Fruit fly (Drosophila melanogaster) whole organism, prepupa: ENCODE measurements around the gene CG3224.

Experiments used
- Blimp-1 ChIP-seq: fragments of 200-800 bp; sonication (Bioruptor generic); optimal IDR thresholded peaks from 3 replicates; lab custom pipeline; 2017; ENCODE audit warnings: missing biosample characterization, missing genetic modification characterization, mild to moderate bottlenecking, moderate library complexity, missing genetic modification reagents
- CG10631 ChIP-seq: fragments of 200-800 bp; sonication (Bioruptor generic); optimal IDR thresholded peaks from 2 replicates; lab custom pipeline; 2016; ENCODE audit warnings: missing biosample characterization, missing genetic modification characterization
- CG10669 ChIP-seq: fragments of 200-800 bp; sonication (Bioruptor generic); optimal IDR thresholded peaks from 3 replicates; lab custom pipeline; 2018; ENCODE audit warnings: missing biosample characterization, mild to moderate bottlenecking, missing genetic modification characterization, moderate library complexity
- CG11294 ChIP-seq: fragments of 200-800 bp; sonication (Bioruptor generic); IDR thresholded peaks from 2 replicates; pipeline ENCODE4 v1.3.6; 2022; ENCODE audit warnings: missing biosample characterization, missing genetic modification characterization
- CG11762 ChIP-seq: fragments of 200-800 bp; sonication (Bioruptor generic); optimal IDR thresholded peaks from 3 replicates; lab custom pipeline; 2016; ENCODE audit warnings: missing biosample characterization, missing genetic modification characterization; ENCODE audit not compliant: insufficient read depth
- CG11902 ChIP-seq: fragments of 200-800 bp; sonication (Bioruptor generic); optimal IDR thresholded peaks from 3 replicates; lab custom pipeline; 2016; ENCODE audit warnings: missing biosample characterization, missing genetic modification characterization
- CG15336 ChIP-seq: fragments of 200-800 bp; sonication (Bioruptor generic); IDR thresholded peaks from 2 replicates; pipeline ENCODE4 v1.3.6; 2022; ENCODE audit warnings: missing biosample characterization, missing genetic modification characterization
- CG1621 ChIP-seq: fragments of 200-800 bp; sonication (Bioruptor generic); optimal IDR thresholded peaks from 3 replicates; lab custom pipeline; 2018; ENCODE audit warnings: missing biosample characterization, mild to moderate bottlenecking, missing genetic modification characterization
- CG16779 ChIP-seq: fragments of 200-800 bp; sonication (Bioruptor generic); optimal IDR thresholded peaks from 3 replicates; lab custom pipeline; 2017; ENCODE audit warnings: missing biosample characterization, mild to moderate bottlenecking, missing genetic modification characterization
- CG31627 ChIP-seq: fragments of 200-800 bp; sonication (Bioruptor generic); optimal IDR thresholded peaks from 3 replicates; lab custom pipeline; 2016; ENCODE audit warnings: missing biosample characterization, missing genetic modification characterization
- CG32006 ChIP-seq: fragments of 200-800 bp; sonication (Bioruptor generic); optimal IDR thresholded peaks from 3 replicates; lab custom pipeline; 2017; ENCODE audit warnings: missing biosample characterization, mild to moderate bottlenecking, missing genetic modification characterization
- CG3919 ChIP-seq: fragments of 200-800 bp; sonication (Bioruptor generic); optimal IDR thresholded peaks from 3 replicates; lab custom pipeline; 2016; ENCODE audit warnings: missing biosample characterization, missing genetic modification characterization
- CG4318 ChIP-seq: fragments of 200-800 bp; sonication (Bioruptor generic); optimal IDR thresholded peaks from 3 replicates; lab custom pipeline; 2017; ENCODE audit warnings: missing biosample characterization, mild to moderate bottlenecking, missing genetic modification characterization
- CG6163 ChIP-seq: fragments of 200-800 bp; sonication (Bioruptor generic); IDR thresholded peaks from 3 replicates; pipeline ENCODE4 v1.3.6; 2022; ENCODE audit warnings: missing biosample characterization, missing genetic modification characterization
- CG6276 ChIP-seq: fragments of 200-800 bp; sonication (Bioruptor generic); optimal IDR thresholded peaks from 2 replicates; lab custom pipeline; 2017; ENCODE audit warnings: missing biosample characterization, mild to moderate bottlenecking, missing genetic modification characterization
- CG6792 ChIP-seq: fragments of 200-800 bp; sonication (Bioruptor generic); optimal IDR thresholded peaks from 3 replicates; lab custom pipeline; 2016; ENCODE audit warnings: missing biosample characterization, missing genetic modification characterization
- CG6808 ChIP-seq: fragments of 200-800 bp; sonication (Bioruptor generic); optimal IDR thresholded peaks from 3 replicates; lab custom pipeline; 2017; ENCODE audit warnings: missing biosample characterization, missing genetic modification characterization, mild to moderate bottlenecking, moderate library complexity, missing genetic modification reagents
- CG7368 ChIP-seq: fragments of 200-800 bp; sonication (Bioruptor generic); optimal IDR thresholded peaks from 3 replicates; lab custom pipeline; 2016; ENCODE audit warnings: missing biosample characterization, missing genetic modification characterization
- CG8119 ChIP-seq: fragments of 200-800 bp; sonication (Bioruptor generic); IDR thresholded peaks from 3 replicates; pipeline ENCODE4 v1.3.6; 2022; ENCODE audit warnings: missing biosample characterization, missing genetic modification characterization
- CG8319 ChIP-seq: fragments of 200-800 bp; sonication (Bioruptor generic); optimal IDR thresholded peaks from 3 replicates; lab custom pipeline; 2016; ENCODE audit warnings: missing biosample characterization, missing genetic modification characterization
- CG8632 ChIP-seq: fragments of 200-800 bp; sonication (Bioruptor generic); optimal IDR thresholded peaks from 3 replicates; lab custom pipeline; 2016; ENCODE audit warnings: missing biosample characterization, missing genetic modification characterization
- CG9139 ChIP-seq: fragments of 200-800 bp; sonication (Bioruptor generic); optimal IDR thresholded peaks from 3 replicates; lab custom pipeline; 2017; ENCODE audit warnings: missing biosample characterization, mild to moderate bottlenecking, missing genetic modification characterization
- Eip75B ChIP-seq: fragments of 200-800 bp; sonication (Bioruptor generic); optimal IDR thresholded peaks from 3 replicates; lab custom pipeline; 2016; ENCODE audit warnings: missing biosample characterization, missing genetic modification characterization
- Eip78C ChIP-seq: fragments of 200-800 bp; sonication (Bioruptor generic); peaks from one replicate; lab custom pipeline; 2016; ENCODE audit warnings: missing biosample characterization, missing genetic modification characterization
- Eip93F ChIP-seq: fragments of 200-800 bp; sonication (Bioruptor generic); optimal IDR thresholded peaks from 2 replicates; lab custom pipeline; 2016; ENCODE audit warnings: missing biosample characterization, mild to moderate bottlenecking, missing genetic modification characterization
- Ets96B ChIP-seq: fragments of 200-800 bp; optimal IDR thresholded peaks from 2 replicates; lab custom pipeline; 2019; ENCODE audit warnings: missing biosample characterization, mild to moderate bottlenecking, missing genetic modification characterization, moderate library complexity
- Gug ChIP-seq: fragments of 200-800 bp; sonication (Bioruptor generic); IDR thresholded peaks from 2 replicates; pipeline ENCODE4 v1.3.6; 2022; ENCODE audit warnings: missing biosample characterization, missing genetic modification characterization
- Hr4 ChIP-seq: fragments of 200-800 bp; sonication (Bioruptor generic); optimal IDR thresholded peaks from 3 replicates; lab custom pipeline; 2016; ENCODE audit warnings: missing biosample characterization, missing genetic modification characterization
- Met ChIP-seq: fragments of 200-800 bp; sonication (Bioruptor generic); optimal IDR thresholded peaks from 3 replicates; lab custom pipeline; 2016; ENCODE audit warnings: missing biosample characterization, missing genetic modification characterization
- OdsH ChIP-seq: fragments of 200-800 bp; sonication (Bioruptor generic); optimal IDR thresholded peaks from 3 replicates; lab custom pipeline; 2016; ENCODE audit warnings: missing biosample characterization, missing genetic modification characterization
- Smox ChIP-seq: fragments of 200-800 bp; sonication (Bioruptor generic); optimal IDR thresholded peaks from 3 replicates; lab custom pipeline; 2016; ENCODE audit warnings: missing biosample characterization, missing genetic modification characterization
- Sox15 ChIP-seq: fragments of 200-800 bp; sonication (Bioruptor generic); optimal IDR thresholded peaks from 3 replicates; lab custom pipeline; 2016; ENCODE audit warnings: missing biosample characterization, missing genetic modification characterization
- achi ChIP-seq: fragments of 200-800 bp; sonication (Bioruptor generic); optimal IDR thresholded peaks from 3 replicates; lab custom pipeline; 2016; ENCODE audit warnings: missing biosample characterization, missing genetic modification characterization
- cyc ChIP-seq: fragments of 200-800 bp; sonication (Bioruptor generic); optimal IDR thresholded peaks from 3 replicates; lab custom pipeline; 2016; ENCODE audit warnings: missing biosample characterization, missing genetic modification characterization
- eg ChIP-seq: fragments of 200-800 bp; sonication (Bioruptor generic); IDR thresholded peaks from 3 replicates; pipeline ENCODE4 v1.3.6; 2022; ENCODE audit warnings: missing biosample characterization, missing genetic modification characterization
- esn ChIP-seq: fragments of 200-800 bp; sonication (Bioruptor generic); optimal IDR thresholded peaks from 2 replicates; lab custom pipeline; 2016; ENCODE audit warnings: missing biosample characterization, mild to moderate bottlenecking, missing genetic modification characterization, moderate library complexity
- fd59A ChIP-seq: fragments of 200-800 bp; sonication (Bioruptor generic); optimal IDR thresholded peaks from 2 replicates; lab custom pipeline; 2017; ENCODE audit warnings: missing biosample characterization, mild to moderate bottlenecking, missing genetic modification characterization, missing genetic modification reagents
- fkh ChIP-seq: fragments of 200-800 bp; sonication (Bioruptor generic); optimal IDR thresholded peaks from 3 replicates; lab custom pipeline; 2017; ENCODE audit warnings: missing biosample characterization, mild to moderate bottlenecking, missing genetic modification characterization, moderate library complexity
- lz ChIP-seq: fragments of 200-800 bp; sonication (Bioruptor generic); optimal IDR thresholded peaks from 3 replicates; lab custom pipeline; 2016; ENCODE audit warnings: missing biosample characterization, missing genetic modification characterization
- net ChIP-seq: fragments of 200-800 bp; sonication (Bioruptor generic); optimal IDR thresholded peaks from 3 replicates; lab custom pipeline; 2016; ENCODE audit warnings: missing biosample characterization, missing genetic modification characterization
- pdm3 ChIP-seq: fragments of 200-800 bp; sonication (Bioruptor generic); optimal IDR thresholded peaks from 3 replicates; lab custom pipeline; 2016; ENCODE audit warnings: missing biosample characterization, missing genetic modification characterization
- salr ChIP-seq, 2 experiments: fragments of 200-800 bp; sonication (Bioruptor generic); optimal IDR thresholded peaks; 3 replicates each; lab custom pipeline; 2016 to 2018; ENCODE audit warnings: missing biosample characterization in 2 of 2, missing genetic modification characterization in 2 of 2, mild to moderate bottlenecking in 1 of 2
- spab ChIP-seq: fragments of 200-800 bp; sonication (Bioruptor generic); optimal IDR thresholded peaks from 2 replicates; lab custom pipeline; 2017; ENCODE audit warnings: missing biosample characterization, mild to moderate bottlenecking, missing genetic modification characterization, missing genetic modification reagents
- ss ChIP-seq, 2 experiments: fragments of 200-800 bp; sonication (Bioruptor generic); optimal IDR thresholded peaks; 2 replicates in 1 of 2; 3 replicates in 1 of 2; lab custom pipeline; 2017 to 2018; ENCODE audit warnings: mild to moderate bottlenecking in 2 of 2, missing biosample characterization in 2 of 2, missing genetic modification characterization in 2 of 2, moderate library complexity in 1 of 2
- svp ChIP-seq: fragments of 200-800 bp; sonication (Bioruptor generic); peaks from one replicate; lab custom pipeline; 2016; ENCODE audit warnings: missing biosample characterization, missing genetic modification characterization
- topi ChIP-seq: fragments of 200-800 bp; sonication (Bioruptor generic); optimal IDR thresholded peaks from 3 replicates; lab custom pipeline; 2016; ENCODE audit warnings: missing biosample characterization, missing genetic modification characterization
- vri ChIP-seq: fragments of 200-800 bp; sonication (Bioruptor generic); optimal IDR thresholded peaks from 3 replicates; lab custom pipeline; 2016; ENCODE audit warnings: missing biosample characterization, mild to moderate bottlenecking, missing genetic modification characterization

The CG3224 gene

DNA sequence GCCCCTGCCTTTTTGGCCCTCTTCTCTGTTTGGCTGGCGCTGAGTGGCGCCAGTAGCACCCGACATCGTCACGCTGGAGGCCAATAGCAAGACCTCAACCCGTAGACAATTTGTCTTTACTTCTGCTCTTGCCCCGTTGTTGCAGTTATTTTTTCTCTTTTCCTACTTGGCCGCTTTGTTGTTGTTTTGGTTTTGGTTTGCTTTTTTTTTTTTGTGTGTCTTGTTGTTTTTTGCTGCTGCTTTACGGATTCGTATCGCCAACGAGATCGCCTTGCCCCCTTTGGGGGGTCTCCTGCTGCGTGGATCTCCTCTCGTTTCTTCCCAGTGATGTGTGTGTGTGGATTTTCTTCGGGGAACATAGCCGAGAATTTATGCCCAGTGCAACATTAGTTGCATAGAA is 29.4 kb downstream of the CG3224 start (continued):
- peak; percentile 45 for TF ChIP-seq net (GFP tag; lab: Kevin White, UChicago)
- peak; percentile 1 for TF ChIP-seq CG3919 (GFP tag; lab: Kevin White, UChicago)
- peak; percentile 57 for TF ChIP-seq CG9139
- no peak for TF ChIP-seq CG6792 (GFP tag; lab: Kevin White, UChicago)
- TF ChIP-seq topi (GFP tag; lab: Kevin White, UChicago): no peak
- TF ChIP-seq svp: no peak
- TF ChIP-seq Hr4 (GFP tag; lab: Kevin White, UChicago): no peak
- TF ChIP-seq CG6808 (GFP tag; lab: Kevin White, UChicago): peak; percentile 54
- TF ChIP-seq Gug (GFP tag; lab: Robert Waterston, UW): peak; percentile 35
- no peak for TF ChIP-seq Blimp-1 (GFP tag; lab: Kevin White, UChicago)
- no peak for TF ChIP-seq fkh (GFP tag; lab: Kevin White, UChicago)
- TF ChIP-seq Met (GFP tag; lab: Kevin White, UChicago): no peak
- TF ChIP-seq salr (GFP tag; optimal IDR thresholded peaks at IDR 0.05; lab: Kevin White, UChicago): peak in 1 of 2 experiments; percentile 64
- TF ChIP-seq CG16779 (tag; lab: Kevin White, UChicago): peak; percentile 55
- no peak for TF ChIP-seq Smox (GFP tag; lab: Kevin White, UChicago)
- TF ChIP-seq CG15336 (GFP tag; lab: Robert Waterston, UW): peak; percentile 75
- no peak for TF ChIP-seq cyc (GFP tag; lab: Kevin White, UChicago)
- peak; percentile 27 for TF ChIP-seq CG1621
- no peak for TF ChIP-seq esn (GFP tag; lab: Kevin White, UChicago)
- no peak for TF ChIP-seq CG11902 (GFP tag; lab: Kevin White, UChicago)
- TF ChIP-seq CG4318 (GFP tag; lab: Kevin White, UChicago): no peak
- peak; percentile 5 for TF ChIP-seq spab
- peak; percentile 22 for TF ChIP-seq Eip75B
- TF ChIP-seq achi (GFP tag; lab: Kevin White, UChicago): peak; percentile 29
- peak; percentile 46 for TF ChIP-seq CG32006 (GFP tag; lab: Kevin White, UChicago)

DNA sequence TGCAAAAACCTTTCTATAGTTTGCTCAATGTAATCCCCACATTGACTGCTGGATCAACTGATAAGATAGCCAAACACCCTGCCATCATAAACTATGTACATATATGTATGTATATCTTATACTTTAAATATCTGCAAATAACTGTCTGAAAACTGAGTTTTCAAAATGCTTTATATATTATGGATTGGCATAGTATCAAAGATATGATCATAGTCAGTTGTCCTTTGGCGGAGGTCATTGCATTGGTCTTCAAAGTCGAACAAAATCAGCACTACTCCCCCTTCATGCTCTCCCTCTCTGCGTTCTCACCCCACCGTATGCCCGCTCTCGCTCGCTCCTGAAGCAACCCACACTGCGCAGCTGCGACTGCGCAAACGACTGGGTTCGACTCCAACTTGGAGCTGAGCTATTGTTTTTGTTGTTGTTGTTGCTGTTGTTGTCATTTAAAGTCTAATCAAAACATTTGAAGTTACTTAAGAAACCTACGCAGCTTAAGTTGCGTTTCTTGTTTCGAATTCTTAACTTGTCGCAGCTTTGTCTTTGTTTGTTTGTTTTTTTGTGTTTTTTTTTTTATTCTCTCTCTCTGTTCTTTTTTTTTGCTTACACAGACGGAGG is 36.2 kb downstream of the CG3224 start:
- TF ChIP-seq net (GFP tag; lab: Kevin White, UChicago) (no peak), CG8319 (GFP tag; lab: Kevin White, UChicago) (no peak), CG4318 (GFP tag; lab: Kevin White, UChicago) (no peak), fkh (GFP tag; lab: Kevin White, UChicago) (peak; percentile 4), pdm3 (no peak), Sox15 (GFP tag; lab: Kevin White, UChicago) (no peak), Met (GFP tag; lab: Kevin White, UChicago) (no peak), ss (GFP tag; optimal IDR thresholded peaks at IDR 0.05; lab: Kevin White, UChicago) (no peak), Gug (GFP tag; lab: Robert Waterston, UW) (no peak), CG31627 (GFP tag; lab: Kevin White, UChicago) (no peak), CG11762 (GFP tag; lab: Kevin White, UChicago) (no peak), CG6276 (no peak), Eip93F (GFP tag; lab: Kevin White, UChicago) (no peak), CG10631 (GFP tag; lab: Kevin White, UChicago) (peak; percentile 14), lz (GFP tag; lab: Kevin White, UChicago) (no peak), CG15336 (GFP tag; lab: Robert Waterston, UW) (0 out of 2 replicates have a peak, but pooled peaks have one; percentile 8), CG8632 (GFP tag; lab: Kevin White, UChicago) (no peak), Ets96B (tag; lab: Kevin White, UChicago) (no peak), CG16779 (tag; lab: Kevin White, UChicago) (no peak), fd59A (GFP tag; lab: Kevin White, UChicago) (no peak), vri (GFP tag; lab: Kevin White, UChicago) (no peak), svp (no peak), CG11294 (no peak), Eip78C (GFP tag; lab: Kevin White, UChicago) (peak; percentile 69), CG10669 (GFP tag; lab: Kevin White, UChicago) (no peak), CG8119 (GFP tag; lab: Robert Waterston, UW) (no peak), CG32006 (GFP tag; lab: Kevin White, UChicago) (peak; percentile 24), OdsH (GFP tag; lab: Kevin White, UChicago) (no peak), topi (GFP tag; lab: Kevin White, UChicago) (peak; percentile 9), CG6808 (GFP tag; lab: Kevin White, UChicago) (no peak), salr (GFP tag; optimal IDR thresholded peaks at IDR 0.05; lab: Kevin White, UChicago) (no peak), Hr4 (GFP tag; lab: Kevin White, UChicago) (peak; percentile 1), CG9139 (no peak), CG11902 (GFP tag; lab: Kevin White, UChicago) (no peak), CG6163 (GFP tag; lab: Robert Waterston, UW) (no peak), Eip75B (no peak), CG7368 (GFP tag; lab: Kevin White, UChicago) (no peak), eg (0 out of 3 replicates have a peak, but pooled peaks have one; percentile 22)
